Worm (Caenorhabditis elegans) whole organism, L2 larva: Measurements from ENCODE around the gene dmsr-5.

ENCODE experiments used
- R02D3.7 ChIP-seq: fragments of 150-350 bp; optimal IDR thresholded peaks from 2 replicates; lab custom pipeline; 2014; ENCODE audit warnings: missing biosample characterization, missing genetic modification characterization
- ama-1 ChIP-seq: fragments of 150-350 bp; optimal IDR thresholded peaks from 2 replicates; lab custom pipeline; 2018; ENCODE audit warnings: inconsistent platforms
- egl-27 ChIP-seq: sonication (generic microtip); optimal IDR thresholded peaks from 3 replicates; lab custom pipeline; 2017; ENCODE audit warnings: missing biosample characterization, missing genetic modification reagents, missing genetic modification characterization
- elt-1 ChIP-seq: fragments of 150-350 bp; optimal IDR thresholded peaks from 2 replicates; lab custom pipeline; 2014; ENCODE audit warnings: missing biosample characterization, missing genetic modification characterization
- mbf-1 ChIP-seq: sonication (generic microtip); optimal IDR thresholded peaks from 2 replicates; lab custom pipeline; 2017; ENCODE audit warnings: missing biosample characterization, missing genetic modification characterization
- nhr-10 ChIP-seq: sonication (generic microtip); optimal IDR thresholded peaks from 2 replicates; lab custom pipeline; 2017; ENCODE audit warnings: missing biosample characterization, missing genetic modification characterization
- nhr-11 ChIP-seq: fragments of 150-350 bp; optimal IDR thresholded peaks from 2 replicates; lab custom pipeline; 2014; ENCODE audit warnings: missing biosample characterization, missing genetic modification characterization
- peb-1 ChIP-seq: fragments of 150-350 bp; optimal IDR thresholded peaks from 2 replicates; lab custom pipeline; 2014; ENCODE audit warnings: missing biosample characterization, missing genetic modification characterization
- skn-1 ChIP-seq: sonication (generic microtip); optimal IDR thresholded peaks from 2 replicates; lab custom pipeline; 2017; ENCODE audit warnings: missing biosample characterization, missing genetic modification characterization
- sma-9 ChIP-seq, 2 experiments: fragments of 150-350 bp in 1 of 2; sonication (generic microtip) in 1 of 2; optimal IDR thresholded peaks; 2 replicates each; lab custom pipeline; 2014 to 2016; ENCODE audit warnings: missing genetic modification characterization in 2 of 2, mild to moderate bottlenecking in 1 of 2, missing biosample characterization in 1 of 2, missing compliant biosample characterization in 1 of 2, missing genetic modification reagents in 1 of 2, moderate library complexity in 1 of 2
- unc-55 ChIP-seq: fragments of 150-350 bp; sonication (generic microtip); optimal IDR thresholded peaks from 3 replicates; lab custom pipeline; 2014; ENCODE audit warnings: missing biosample characterization, missing genetic modification reagents, missing genetic modification characterization
- unc-62 ChIP-seq: fragments of 150-350 bp; optimal IDR thresholded peaks from 2 replicates; lab custom pipeline; 2014; ENCODE audit warnings: missing biosample characterization, missing genetic modification reagents, missing genetic modification characterization
- ztf-11 ChIP-seq: sonication (generic microtip); optimal IDR thresholded peaks from 2 replicates; lab custom pipeline; 2017; ENCODE audit warnings: missing biosample characterization, missing genetic modification characterization
- ztf-4 ChIP-seq: fragments of 150-350 bp; optimal IDR thresholded peaks from 2 replicates; lab custom pipeline; 2014; ENCODE audit warnings: missing biosample characterization, missing genetic modification characterization

ce11 chrIII:11026516-11027048 is 31.5 kb upstream of the dmsr-5 start, which contains the start of gene Y48A6B.7:
- TF ChIP-seq skn-1 (no peak), ama-1 (no peak), ztf-11 (tag; lab: Kevin White, UChicago) (no peak), egl-27 (tag; lab: Kevin White, UChicago) (peak; percentile 18), peb-1 (tag; lab: Kevin White, UChicago) (no peak), unc-55 (no peak), nhr-11 (tag; lab: Kevin White, UChicago) (no peak), unc-62 (GFP tag; lab: Kevin White, UChicago) (no peak), elt-1 (tag; lab: Kevin White, UChicago) (no peak), mbf-1 (tag; lab: Kevin White, UChicago) (no peak), ztf-4 (no peak), sma-9 (GFP tag; optimal IDR thresholded peaks at IDR 0.05; lab: Kevin White, UChicago) (peak; percentile 78), sma-9 (tag; optimal IDR thresholded peaks at IDR 0.05; lab: Kevin White, UChicago) (no peak), R02D3.7 (no peak), nhr-10 (no peak)
